Worm (Caenorhabditis elegans): ENCODE data around the gene F52D2.7.

DNA sequence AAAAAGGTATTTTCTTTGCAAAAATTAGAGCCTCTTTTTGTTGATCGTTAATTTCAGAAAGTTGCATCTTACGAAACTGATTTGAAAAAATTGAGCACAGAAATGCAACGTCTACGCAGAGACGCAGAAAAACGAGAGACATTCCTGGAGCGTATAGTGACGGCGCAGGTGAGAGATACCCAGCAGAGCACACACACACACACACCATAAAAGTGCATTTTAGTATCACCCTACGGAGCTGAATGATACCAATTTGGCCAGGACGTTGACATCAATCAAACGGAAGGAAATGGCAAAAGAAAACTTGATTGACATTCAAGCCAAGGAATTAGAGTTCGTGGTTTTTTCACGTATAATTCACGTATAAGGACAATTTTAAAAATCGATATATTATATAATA, 52.1 kb downstream of the F52D2.7 start:
- TF ChIP-seq grh-1 (GFP tag; IDR thresholded peaks at IDR 0.05): no peak
- TF ChIP-seq lin-15B (tag; optimal IDR thresholded peaks at IDR 0.05): no peak
- TF ChIP-seq snpc-4 (tag; optimal IDR thresholded peaks at IDR 0.05): no peak
- TF ChIP-seq F16B12.6 (tag; optimal IDR thresholded peaks at IDR 0.05): no peak
- no peak for TF ChIP-seq nhr-11 (tag; optimal IDR thresholded peaks at IDR 0.05)
- no peak for TF ChIP-seq blmp-1 (tag; optimal IDR thresholded peaks at IDR 0.05)
- no peak for TF ChIP-seq pqm-1 (tag; optimal IDR thresholded peaks at IDR 0.05)
